Fruit fly (Drosophila melanogaster) whole organism, embryonic: ENCODE measurements around the gene Gss1.

Experiments used
- Bdp1 ChIP-seq: fragments of 200-800 bp; sonication (Bioruptor generic); optimal IDR thresholded peaks from 3 replicates; lab custom pipeline; 2016; ENCODE audit warnings: missing biosample characterization, missing genetic modification characterization
- Bteb2 ChIP-seq: fragments of 200-800 bp; sonication (Bioruptor generic); optimal IDR thresholded peaks from 2 replicates; lab custom pipeline; 2016; ENCODE audit warnings: missing biosample characterization, missing genetic modification characterization
- CG10431 ChIP-seq: fragments of 200-800 bp; sonication (Bioruptor generic); optimal IDR thresholded peaks from 3 replicates; lab custom pipeline; 2018; ENCODE audit warnings: missing biosample characterization, mild to moderate bottlenecking, missing genetic modification characterization
- CG12155 ChIP-seq: fragments of 200-800 bp; sonication (Bioruptor generic); optimal IDR thresholded peaks from 3 replicates; lab custom pipeline; 2016; ENCODE audit warnings: missing biosample characterization, missing genetic modification characterization
- CG12219 ChIP-seq: fragments of 200-800 bp; sonication (Bioruptor generic); optimal IDR thresholded peaks from 3 replicates; lab custom pipeline; 2018; ENCODE audit warnings: missing biosample characterization, mild to moderate bottlenecking, missing genetic modification characterization
- CG1233 ChIP-seq: fragments of 200-800 bp; sonication (Bioruptor generic); optimal IDR thresholded peaks from 4 replicates; lab custom pipeline; 2018; ENCODE audit warnings: missing biosample characterization, mild to moderate bottlenecking, missing genetic modification characterization
- CG12391 ChIP-seq: fragments of 200-800 bp; sonication (Bioruptor generic); optimal IDR thresholded peaks from 3 replicates; lab custom pipeline; 2018; ENCODE audit warnings: missing biosample characterization, mild to moderate bottlenecking, missing genetic modification characterization, moderate library complexity
- CG15011 ChIP-seq: fragments of 200-800 bp; sonication (Bioruptor generic); optimal IDR thresholded peaks from 3 replicates; lab custom pipeline; 2018; ENCODE audit warnings: missing biosample characterization, mild to moderate bottlenecking, missing genetic modification characterization
- CG15073 ChIP-seq: fragments of 200-800 bp; sonication (Bioruptor generic); optimal IDR thresholded peaks from 2 replicates; lab custom pipeline; 2016; ENCODE audit warnings: missing biosample characterization, missing genetic modification characterization
- CG1647 ChIP-seq: fragments of 200-800 bp; sonication (Bioruptor generic); optimal IDR thresholded peaks from 3 replicates; lab custom pipeline; 2016; ENCODE audit warnings: missing biosample characterization, missing genetic modification characterization
- CG17802 ChIP-seq: fragments of 200-800 bp; sonication (Bioruptor generic); optimal IDR thresholded peaks from 2 replicates; lab custom pipeline; 2018; ENCODE audit warnings: missing biosample characterization, mild to moderate bottlenecking, missing genetic modification characterization, moderate library complexity
- CG2120 ChIP-seq: fragments of 200-800 bp; sonication (Bioruptor generic); optimal IDR thresholded peaks from 3 replicates; lab custom pipeline; 2016; ENCODE audit warnings: missing biosample characterization, missing genetic modification characterization
- CG3065 ChIP-seq: fragments of 200-800 bp; sonication (Bioruptor generic); optimal IDR thresholded peaks from 2 replicates; lab custom pipeline; 2016; ENCODE audit warnings: missing biosample characterization, missing genetic modification characterization
- CG31224 ChIP-seq: fragments of 200-800 bp; sonication (Bioruptor generic); IDR thresholded peaks from 2 replicates; pipeline ENCODE4 v1.3.6; 2022; ENCODE audit warnings: missing biosample characterization, missing genetic modification characterization
- CG33213 ChIP-seq: fragments of 200-800 bp; sonication (Bioruptor generic); optimal IDR thresholded peaks from 3 replicates; lab custom pipeline; 2016; ENCODE audit warnings: missing biosample characterization, missing genetic modification characterization
- CG4854 ChIP-seq: fragments of 200-800 bp; sonication (Bioruptor generic); optimal IDR thresholded peaks from 2 replicates; lab custom pipeline; 2016; ENCODE audit warnings: missing biosample characterization, missing genetic modification characterization, inconsistent platforms
- CG6175 ChIP-seq: fragments of 200-800 bp; sonication (Bioruptor generic); IDR thresholded peaks from 3 replicates; pipeline ENCODE4 v1.3.6; 2022; ENCODE audit warnings: missing biosample characterization, missing genetic modification characterization
- CG6689 ChIP-seq: fragments of 200-800 bp; sonication (Bioruptor generic); IDR thresholded peaks from 2 replicates; pipeline ENCODE4 v1.3.6; 2022; ENCODE audit warnings: missing biosample characterization, missing genetic modification characterization
- CG7786 ChIP-seq: fragments of 200-800 bp; sonication (Bioruptor generic); optimal IDR thresholded peaks from 2 replicates; lab custom pipeline; 2016; ENCODE audit warnings: missing biosample characterization, missing genetic modification characterization
- CG8924 ChIP-seq: fragments of 200-800 bp; optimal IDR thresholded peaks from 3 replicates; lab custom pipeline; 2019; ENCODE audit warnings: missing biosample characterization, mild to moderate bottlenecking, missing genetic modification characterization, moderate library complexity
- CG9609 ChIP-seq: fragments of 200-800 bp; sonication (Bioruptor generic); optimal IDR thresholded peaks from 3 replicates; lab custom pipeline; 2016; ENCODE audit warnings: missing biosample characterization, missing genetic modification characterization
- CkIIα-i1 ChIP-seq: fragments of 200-800 bp; sonication (Bioruptor generic); IDR thresholded peaks from 2 replicates; pipeline ENCODE4 v1.3.6; 2022; ENCODE audit warnings: missing biosample characterization, missing genetic modification characterization
- Dek ChIP-seq: fragments of 200-800 bp; sonication (Bioruptor generic); optimal IDR thresholded peaks from 3 replicates; lab custom pipeline; 2019; ENCODE audit warnings: missing biosample characterization, mild to moderate bottlenecking, missing genetic modification characterization, moderate library complexity
- Dfd ChIP-seq, 2 experiments: fragments of >200 bp; optimal IDR thresholded peaks; 2 replicates each; lab custom pipeline; 2017; ENCODE audit warnings: missing biosample characterization in 2 of 2, missing genetic modification characterization in 2 of 2
- H2.0 ChIP-seq: fragments of 200-800 bp; sonication (Bioruptor generic); IDR thresholded peaks from 2 replicates; pipeline ENCODE4 v1.3.6; 2022; ENCODE audit warnings: missing biosample characterization, missing genetic modification characterization
- HLH3B ChIP-seq: fragments of 200-800 bp; sonication (Bioruptor generic); IDR thresholded peaks from 2 replicates; pipeline ENCODE4 v1.3.6; 2022; ENCODE audit warnings: missing biosample characterization, missing genetic modification characterization
- HmgD ChIP-seq: fragments of 200-800 bp; sonication (Bioruptor generic); optimal IDR thresholded peaks from 3 replicates; lab custom pipeline; 2016; ENCODE audit warnings: missing biosample characterization, missing genetic modification characterization
- Lpt ChIP-seq: fragments of >200 bp; optimal IDR thresholded peaks from 2 replicates; lab custom pipeline; 2018; ENCODE audit warnings: missing biosample characterization, missing genetic modification characterization
- Max ChIP-seq: fragments of 200-800 bp; sonication (Bioruptor generic); optimal IDR thresholded peaks from 2 replicates; lab custom pipeline; 2016; ENCODE audit warnings: missing biosample characterization, mild to moderate bottlenecking, missing genetic modification characterization
- NK7.1 ChIP-seq: fragments of 200-800 bp; sonication (Bioruptor generic); optimal IDR thresholded peaks from 3 replicates; lab custom pipeline; 2016; ENCODE audit warnings: missing biosample characterization, missing genetic modification characterization
- Poxn ChIP-seq: fragments of 200-800 bp; sonication (Bioruptor generic); IDR thresholded peaks from 2 replicates; pipeline ENCODE4 v1.3.6; 2022; ENCODE audit warnings: missing biosample characterization, missing genetic modification characterization
- Scr ChIP-seq: fragments of 200-800 bp; sonication (Bioruptor generic); IDR thresholded peaks from 2 replicates; pipeline ENCODE4 v1.3.6; 2022; ENCODE audit warnings: missing biosample characterization, missing genetic modification characterization; ENCODE audit not compliant: partially characterized antibody
- Sox100B ChIP-seq: fragments of 200-800 bp; sonication (Bioruptor generic); optimal IDR thresholded peaks from 3 replicates; lab custom pipeline; 2018; ENCODE audit warnings: missing biosample characterization, mild to moderate bottlenecking, missing genetic modification characterization
- Spps ChIP-seq: fragments of 200-800 bp; sonication (Bioruptor generic); optimal IDR thresholded peaks from 2 replicates; lab custom pipeline; 2018; ENCODE audit warnings: missing biosample characterization, mild to moderate bottlenecking, missing genetic modification characterization
- Sry-β ChIP-seq: fragments of 200-800 bp; sonication (Bioruptor generic); optimal IDR thresholded peaks from 2 replicates; lab custom pipeline; 2018; ENCODE audit warnings: missing biosample characterization, mild to moderate bottlenecking, missing genetic modification characterization, moderate library complexity
- Sry-δ ChIP-seq: fragments of 200-800 bp; sonication (Bioruptor generic); optimal IDR thresholded peaks from 2 replicates; lab custom pipeline; 2016; ENCODE audit warnings: missing biosample characterization, missing genetic modification characterization
- Ssrp ChIP-seq: fragments of 200-800 bp; sonication (Bioruptor generic); optimal IDR thresholded peaks from 2 replicates; lab custom pipeline; 2018; ENCODE audit warnings: missing biosample characterization, mild to moderate bottlenecking, missing genetic modification characterization, moderate library complexity
- cad ChIP-seq: fragments of >200 bp; optimal IDR thresholded peaks from 2 replicates; lab custom pipeline; 2017; ENCODE audit warnings: missing biosample characterization, missing genetic modification characterization
- corto ChIP-seq: fragments of 200-800 bp; sonication (Bioruptor generic); optimal IDR thresholded peaks from 2 replicates; lab custom pipeline; 2016; ENCODE audit warnings: missing biosample characterization, mild to moderate bottlenecking, missing genetic modification characterization, moderate library complexity
- cwo ChIP-seq: fragments of 200-800 bp; sonication (Bioruptor generic); optimal IDR thresholded peaks from 3 replicates; lab custom pipeline; 2017; ENCODE audit warnings: missing biosample characterization, missing genetic modification characterization, mild to moderate bottlenecking, moderate library complexity, missing genetic modification reagents
- ems ChIP-seq: fragments of 200-800 bp; sonication (Bioruptor generic); optimal IDR thresholded peaks from 3 replicates; lab custom pipeline; 2016; ENCODE audit warnings: missing biosample characterization, missing genetic modification characterization
- en ChIP-seq: fragments of 200-800 bp; sonication (Bioruptor generic); optimal IDR thresholded peaks from 2 replicates; lab custom pipeline; 2016; ENCODE audit warnings: missing biosample characterization, missing genetic modification characterization
- gsb ChIP-seq: fragments of 200-800 bp; sonication (Bioruptor generic); IDR thresholded peaks from 2 replicates; pipeline ENCODE4 v1.3.6; 2022; ENCODE audit warnings: missing biosample characterization, missing genetic modification characterization
- ham ChIP-seq: fragments of 200-800 bp; sonication (Bioruptor generic); IDR thresholded peaks from 2 replicates; pipeline ENCODE4 v1.3.6; 2022; ENCODE audit warnings: missing biosample characterization, missing genetic modification characterization
- luna ChIP-seq: fragments of 200-800 bp; sonication (Bioruptor generic); optimal IDR thresholded peaks from 2 replicates; lab custom pipeline; 2016; ENCODE audit warnings: missing biosample characterization, missing genetic modification characterization
- pros ChIP-seq: fragments of 200-800 bp; sonication (Bioruptor generic); optimal IDR thresholded peaks from 3 replicates; lab custom pipeline; 2019; ENCODE audit warnings: missing biosample characterization, mild to moderate bottlenecking, missing genetic modification characterization, moderate library complexity
- pzg ChIP-seq: fragments of 200-800 bp; sonication (Bioruptor generic); optimal IDR thresholded peaks from 3 replicates; lab custom pipeline; 2018; ENCODE audit warnings: missing biosample characterization, mild to moderate bottlenecking, missing genetic modification characterization, moderate library complexity
- ro ChIP-seq: fragments of 200-800 bp; sonication (Bioruptor generic); IDR thresholded peaks from 2 replicates; pipeline ENCODE4 v1.3.6; 2022; ENCODE audit warnings: missing biosample characterization, missing genetic modification characterization
- sd ChIP-seq: fragments of 200-800 bp; sonication (Bioruptor generic); optimal IDR thresholded peaks from 3 replicates; lab custom pipeline; 2018; ENCODE audit warnings: missing biosample characterization, mild to moderate bottlenecking, missing genetic modification characterization, moderate library complexity
- seq ChIP-seq: fragments of 200-800 bp; sonication (Bioruptor generic); IDR thresholded peaks from 2 replicates; pipeline ENCODE4 v1.3.6; 2022; ENCODE audit warnings: missing biosample characterization, missing genetic modification characterization
- sisA ChIP-seq: fragments of 200-800 bp; sonication (Bioruptor generic); IDR thresholded peaks from 2 replicates; pipeline ENCODE4 v1.3.6; 2022; ENCODE audit warnings: missing biosample characterization, missing genetic modification characterization
- usp ChIP-seq: fragments of >200 bp; optimal IDR thresholded peaks from 2 replicates; lab custom pipeline; 2017; ENCODE audit warnings: missing biosample characterization, missing genetic modification characterization

Gene Gss1

dm6 chrX:17841923-17842322 lies 47.4 kb upstream of the Gss1 start, which contains the start of gene Taf9 (continued):
- no peak for TF ChIP-seq CkIIα-i1
- TF ChIP-seq Poxn (GFP tag; lab: Robert Waterston, UW): no peak
- no peak for TF ChIP-seq CG3065 (GFP tag; lab: Kevin White, UChicago)
- peak; percentile 81 for TF ChIP-seq pzg (GFP tag; lab: Kevin White, UChicago)
- TF ChIP-seq Sox100B: no peak
- no peak for TF ChIP-seq pros (GFP tag; lab: Kevin White, UChicago)
- TF ChIP-seq CG1233: no peak
- no peak for TF ChIP-seq CG17802
- no peak for TF ChIP-seq CG7786 (GFP tag; lab: Kevin White, UChicago)
- TF ChIP-seq Dfd (GFP tag; optimal IDR thresholded peaks at IDR 0.05; lab: Kevin White, UChicago): no peak
- TF ChIP-seq ems: no peak
- peak; percentile 86 for TF ChIP-seq Scr (GFP tag; lab: Robert Waterston, UW)
- no peak for TF ChIP-seq Lpt
- TF ChIP-seq gsb (GFP tag; lab: Robert Waterston, UW): no peak
- TF ChIP-seq CG1647 (GFP tag; lab: Kevin White, UChicago): no peak
- peak; percentile 75 for TF ChIP-seq Sry-δ (GFP tag; lab: Kevin White, UChicago)
- peak; percentile 12 for TF ChIP-seq CG2120
- TF ChIP-seq CG8924: no peak
- no peak for TF ChIP-seq Spps
- no peak for TF ChIP-seq en (GFP tag; lab: Kevin White, UChicago)
- TF ChIP-seq seq (GFP tag; lab: Robert Waterston, UW): no peak
- TF ChIP-seq luna: no peak

- TF ChIP-seq corto (GFP tag; lab: Kevin White, UChicago) (no peak), luna (no peak), CG10431 (GFP tag; lab: Kevin White, UChicago) (peak; percentile 42), Dek (tag; lab: Kevin White, UChicago) (peak; percentile 86), Bdp1 (GFP tag; lab: Kevin White, UChicago) (peak; percentile 39), CG6689 (GFP tag; lab: Robert Waterston, UW) (peak; percentile 98), Ssrp (peak; percentile 89), HmgD (GFP tag; lab: Kevin White, UChicago) (no peak), sisA (GFP tag; lab: Robert Waterston, UW) (peak; percentile 95), Lpt (no peak), CG12219 (peak; percentile 64), usp (GFP tag; lab: Kevin White, UChicago) (no peak), CG1233 (peak; percentile 89), CG12391 (peak; percentile 93), CG15073 (peak; percentile 53), CG33213 (GFP tag; lab: Kevin White, UChicago) (peak; percentile 28), Sry-β (GFP tag; lab: Kevin White, UChicago) (no peak), ham (GFP tag; lab: Robert Waterston, UW) (peak; percentile 82; the same call in 1 of the 2 replicates), CG31224 (GFP tag; lab: Robert Waterston, UW) (peak; percentile 88), Bteb2 (peak; percentile 35), CG12155 (GFP tag; lab: Kevin White, UChicago) (peak; percentile 89), cad (GFP tag; lab: Kevin White, UChicago) (no peak), cwo (peak; percentile 81), sd (tag; lab: Kevin White, UChicago) (peak; percentile 61), CG4854 (GFP tag; lab: Kevin White, UChicago) (peak; percentile 60), H2.0 (peak; percentile 96), Max (GFP tag; lab: Kevin White, UChicago) (peak; percentile 89), CG9609 (peak; percentile 48), NK7.1 (no peak), ro (GFP tag; lab: Robert Waterston, UW) (peak; percentile 90), CG15011 (peak; percentile 82), HLH3B (GFP tag; lab: Robert Waterston, UW) (peak; percentile 95), CG6175 (GFP tag; lab: Robert Waterston, UW) (peak; percentile 79; the same call in 2 of the 3 replicates)
Measured at dm6 chrX:17844623-17845022, 44.7 kb upstream of the Gss1 start, which contains the start of the genes CG8142 and Ucp4A. Gene CG8142 (minus strand): TSS chrX:17844704. Gene Ucp4A (plus strand): TSS chrX:17844949.
